Worm (Caenorhabditis elegans) whole organism, L1 larva: ENCODE results near the gene sftb-2.

Source experiments
- C04F5.9 ChIP-seq: sonication (generic microtip); optimal IDR thresholded peaks from 2 replicates; lab custom pipeline; 2016; ENCODE audit warnings: missing genetic modification characterization, missing compliant biosample characterization
- C16A3.4 ChIP-seq: fragments of 150-350 bp; optimal IDR thresholded peaks from 2 replicates; lab custom pipeline; 2014; ENCODE audit warnings: missing biosample characterization, missing genetic modification characterization
- F16B12.6 ChIP-seq: fragments of 150-350 bp; optimal IDR thresholded peaks from 2 replicates; lab custom pipeline; 2014; ENCODE audit warnings: missing biosample characterization, missing genetic modification characterization
- Y116A8C.19 ChIP-seq: sonication (generic microtip); optimal IDR thresholded peaks from 2 replicates; lab custom pipeline; 2016; ENCODE audit warnings: missing compliant biosample characterization, missing genetic modification characterization, borderline replicate concordance
- alr-1 ChIP-seq: fragments of 200-800 bp; sonication (Bioruptor generic); optimal IDR thresholded peaks from 2 replicates; lab custom pipeline; 2018; ENCODE audit warnings: borderline replicate concordance, mild to moderate bottlenecking, missing genetic modification characterization, missing compliant biosample characterization
- aly-2 ChIP-seq: fragments of 150-350 bp; optimal IDR thresholded peaks from 2 replicates; lab custom pipeline; 2014; ENCODE audit warnings: missing biosample characterization, missing genetic modification characterization
- ceh-8 ChIP-seq: fragments of 200-800 bp; sonication (Bioruptor generic); optimal IDR thresholded peaks from 2 replicates; lab custom pipeline; 2018; ENCODE audit warnings: mild to moderate bottlenecking, missing genetic modification characterization, moderate library complexity, missing compliant biosample characterization
- ceh-82 ChIP-seq, 3 experiments: fragments of 150-350 bp in 1 of 3; sonication (generic microtip) in 2 of 3; optimal IDR thresholded peaks; 2 replicates each; lab custom pipeline; 2014 to 2017; ENCODE audit warnings: missing biosample characterization in 3 of 3, missing genetic modification characterization in 3 of 3
- dpl-1 ChIP-seq, 3 experiments: fragments of 150-350 bp in 2 of 3; sonication (generic microtip) in 1 of 3; optimal IDR thresholded peaks; 2 replicates each; lab custom pipeline; 2014 to 2017; ENCODE audit warnings: missing biosample characterization in 3 of 3, missing genetic modification characterization in 3 of 3, missing genetic modification reagents in 3 of 3
- dsc-1 ChIP-seq: sonication (generic microtip); optimal IDR thresholded peaks from 2 replicates; lab custom pipeline; 2016; ENCODE audit warnings: mild to moderate bottlenecking, missing genetic modification characterization, missing compliant biosample characterization
- efl-1 ChIP-seq, 4 experiments: fragments of 150-350 bp; optimal IDR thresholded peaks in 3 of 4; peaks in 1 of 4; 1 replicate in 1 of 4; 2 replicates in 3 of 4; lab custom pipeline; 2014; ENCODE audit warnings: missing biosample characterization in 2 of 4, missing genetic modification characterization in 2 of 4, missing genetic modification reagents in 2 of 4
- egl-13 ChIP-seq: sonication (generic microtip); optimal IDR thresholded peaks from 2 replicates; lab custom pipeline; 2016; ENCODE audit warnings: missing genotype, missing genetic modification reagents, missing genetic modification characterization, missing compliant biosample characterization
- elt-3 ChIP-seq, 6 experiments: fragments of 150-350 bp in 1 of 6; sonication (generic microtip); optimal IDR thresholded peaks; 2 replicates each; lab custom pipeline; 2017 to 2018; ENCODE audit warnings: missing biosample characterization in 6 of 6, missing genetic modification characterization in 6 of 6, inconsistent platforms in 1 of 6
- fkh-10 ChIP-seq: sonication (generic microtip); optimal IDR thresholded peaks from 2 replicates; lab custom pipeline; 2017; ENCODE audit warnings: missing biosample characterization, missing genetic modification reagents, missing genetic modification characterization
- fkh-8 ChIP-seq: sonication (generic microtip); optimal IDR thresholded peaks from 2 replicates; lab custom pipeline; 2016; ENCODE audit warnings: mild to moderate bottlenecking, missing genetic modification characterization, missing compliant biosample characterization
- grh-1 ChIP-seq: fragments of 200-800 bp; sonication (Bioruptor generic); IDR thresholded peaks from 2 replicates; pipeline ENCODE4 v1.3.6; 2022; ENCODE audit warnings: missing genetic modification reagents, missing genetic modification characterization, missing compliant biosample characterization
- irx-1 ChIP-seq: sonication (generic microtip); optimal IDR thresholded peaks from 2 replicates; lab custom pipeline; 2016; ENCODE audit warnings: missing genetic modification characterization, missing compliant biosample characterization
- isw-1 ChIP-seq: fragments of 200-800 bp; sonication (Bioruptor generic); IDR thresholded peaks from 2 replicates; pipeline ENCODE4 v1.3.6; 2022; ENCODE audit warnings: missing genetic modification characterization, missing compliant biosample characterization
- jun-1 ChIP-seq: fragments of 150-350 bp; optimal IDR thresholded peaks from 2 replicates; lab custom pipeline; 2014; ENCODE audit warnings: missing biosample characterization, missing genetic modification reagents, missing genetic modification characterization
- lin-13 ChIP-seq: fragments of 150-350 bp; optimal IDR thresholded peaks from 2 replicates; lab custom pipeline; 2014; ENCODE audit warnings: missing biosample characterization, missing genetic modification reagents, missing genetic modification characterization
- lin-15B ChIP-seq: fragments of 150-350 bp; sonication (generic microtip); optimal IDR thresholded peaks from 3 replicates; lab custom pipeline; 2014; ENCODE audit warnings: missing biosample characterization, missing genetic modification characterization
- lin-35 ChIP-seq, 2 experiments: fragments of 150-350 bp; optimal IDR thresholded peaks; 2 replicates each; lab custom pipeline; 2014; ENCODE audit warnings: missing biosample characterization in 2 of 2, missing genetic modification characterization in 2 of 2, missing genetic modification reagents in 2 of 2
- lsy-2 ChIP-seq, 2 experiments: fragments of 150-350 bp; optimal IDR thresholded peaks; 2 replicates each; lab custom pipeline; 2014; ENCODE audit warnings: missing biosample characterization in 2 of 2, missing genetic modification characterization in 2 of 2
- mab-9 ChIP-seq: fragments of 200-800 bp; sonication (Bioruptor generic); IDR thresholded peaks from 2 replicates; pipeline ENCODE4 v1.3.6; 2022; ENCODE audit warnings: missing genetic modification reagents, missing genetic modification characterization, missing compliant biosample characterization
- mdl-1 ChIP-seq, 2 experiments: fragments of 150-350 bp; optimal IDR thresholded peaks; 2 replicates each; lab custom pipeline; 2014 to 2017; ENCODE audit warnings: missing biosample characterization in 2 of 2, missing genetic modification characterization in 2 of 2, inconsistent platforms in 1 of 2
- mep-1 ChIP-seq: fragments of 150-350 bp; optimal IDR thresholded peaks from 2 replicates; lab custom pipeline; 2014; ENCODE audit warnings: missing biosample characterization, missing genetic modification characterization
- nhr-19 ChIP-seq: fragments of 200-800 bp; sonication (Bioruptor generic); conservative IDR thresholded peaks from 2 replicates; pipeline ENCODE4 v1.3.6; 2022; ENCODE audit warnings: missing genetic modification characterization, missing compliant biosample characterization
- nhr-20 ChIP-seq: sonication (generic microtip); optimal IDR thresholded peaks from 2 replicates; lab custom pipeline; 2016; ENCODE audit warnings: mild to moderate bottlenecking, missing genetic modification characterization, missing compliant biosample characterization
- nhr-237 ChIP-seq: fragments of 150-350 bp; optimal IDR thresholded peaks from 2 replicates; lab custom pipeline; 2014; ENCODE audit warnings: missing biosample characterization, missing genetic modification characterization
- nhr-28 ChIP-seq: fragments of 150-350 bp; optimal IDR thresholded peaks from 2 replicates; lab custom pipeline; 2014; ENCODE audit warnings: missing biosample characterization, missing genetic modification characterization
- nhr-47 ChIP-seq: sonication (generic microtip); optimal IDR thresholded peaks from 2 replicates; lab custom pipeline; 2016; ENCODE audit warnings: mild to moderate bottlenecking, missing genetic modification characterization, moderate library complexity, missing compliant biosample characterization
- nhr-71 ChIP-seq: sonication (generic microtip); optimal IDR thresholded peaks from 2 replicates; lab custom pipeline; 2016; ENCODE audit warnings: mild to moderate bottlenecking, missing genetic modification characterization, moderate library complexity, missing compliant biosample characterization
- nhr-76 ChIP-seq: sonication (generic microtip); optimal IDR thresholded peaks from 2 replicates; lab custom pipeline; 2017; ENCODE audit warnings: missing biosample characterization, missing genetic modification characterization
- nhr-77 ChIP-seq: fragments of 150-350 bp; optimal IDR thresholded peaks from 2 replicates; lab custom pipeline; 2014; ENCODE audit warnings: missing biosample characterization, missing genetic modification characterization
- nhr-90 ChIP-seq: sonication (generic microtip); optimal IDR thresholded peaks from 2 replicates; lab custom pipeline; 2016; ENCODE audit warnings: mild to moderate bottlenecking, missing genetic modification characterization, missing compliant biosample characterization; ENCODE audit not compliant: poor library complexity
- pax-3 ChIP-seq: fragments of 200-800 bp; sonication (Bioruptor generic); optimal IDR thresholded peaks from 2 replicates; lab custom pipeline; 2018; ENCODE audit warnings: mild to moderate bottlenecking, missing genetic modification characterization, moderate library complexity, missing compliant biosample characterization
- snpc-4 ChIP-seq: fragments of 150-350 bp; optimal IDR thresholded peaks from 2 replicates; lab custom pipeline; 2014; ENCODE audit warnings: missing biosample characterization, missing genetic modification characterization
- snu-23 ChIP-seq: sonication (generic microtip); optimal IDR thresholded peaks from 2 replicates; lab custom pipeline; 2016; ENCODE audit warnings: missing genetic modification characterization, missing compliant biosample characterization
- sox-4 ChIP-seq: sonication (generic microtip); optimal IDR thresholded peaks from 2 replicates; lab custom pipeline; 2016; ENCODE audit warnings: missing genetic modification characterization, missing compliant biosample characterization
- sptf-1 ChIP-seq: fragments of 150-350 bp; optimal IDR thresholded peaks from 2 replicates; lab custom pipeline; 2014; ENCODE audit warnings: missing biosample characterization, missing genetic modification characterization
- tbx-2 ChIP-seq: sonication (generic microtip); optimal IDR thresholded peaks from 2 replicates; lab custom pipeline; 2016; ENCODE audit warnings: missing genetic modification characterization, missing compliant biosample characterization
- unc-130 ChIP-seq: fragments of 150-350 bp; optimal IDR thresholded peaks from 2 replicates; lab custom pipeline; 2017; ENCODE audit warnings: missing biosample characterization, missing genetic modification characterization, inconsistent platforms
- unc-62 ChIP-seq: fragments of 150-350 bp; optimal IDR thresholded peaks from 2 replicates; lab custom pipeline; 2014; ENCODE audit warnings: missing biosample characterization, missing genetic modification reagents, missing genetic modification characterization
- unc-86 ChIP-seq: sonication (generic microtip); optimal IDR thresholded peaks from 2 replicates; lab custom pipeline; 2016; ENCODE audit warnings: missing genetic modification characterization, missing compliant biosample characterization
- vab-15 ChIP-seq: sonication (generic microtip); optimal IDR thresholded peaks from 2 replicates; lab custom pipeline; 2017; ENCODE audit warnings: missing genotype, mild to moderate bottlenecking, missing genetic modification characterization, missing compliant biosample characterization
- xbp-1 ChIP-seq: sonication (generic microtip); optimal IDR thresholded peaks from 2 replicates; lab custom pipeline; 2016; ENCODE audit warnings: missing genetic modification characterization, missing compliant biosample characterization
- zip-4 ChIP-seq: fragments of 200-800 bp; sonication (Bioruptor generic); optimal IDR thresholded peaks from 2 replicates; lab custom pipeline; 2018; ENCODE audit warnings: mild to moderate bottlenecking, missing genetic modification characterization, moderate library complexity, missing compliant biosample characterization
- ztf-11 ChIP-seq, 2 experiments: sonication (generic microtip); optimal IDR thresholded peaks; 2 replicates each; lab custom pipeline; 2016 to 2017; ENCODE audit warnings: missing genetic modification characterization in 2 of 2, missing biosample characterization in 1 of 2, missing compliant biosample characterization in 1 of 2
- ztf-4 ChIP-seq: fragments of 150-350 bp; optimal IDR thresholded peaks from 2 replicates; lab custom pipeline; 2014; ENCODE audit warnings: missing biosample characterization, missing genetic modification characterization

sftb-2 gene

ce11 chrV:174520-174919 is 46.5 kb downstream of the sftb-2 start:
- no peak for TF ChIP-seq sptf-1 (tag; lab: Kevin White, UChicago)
- no peak for TF ChIP-seq ztf-4 (tag; lab: Kevin White, UChicago)
- TF ChIP-seq F16B12.6 (tag; lab: Kevin White, UChicago) = no peak

DNA sequence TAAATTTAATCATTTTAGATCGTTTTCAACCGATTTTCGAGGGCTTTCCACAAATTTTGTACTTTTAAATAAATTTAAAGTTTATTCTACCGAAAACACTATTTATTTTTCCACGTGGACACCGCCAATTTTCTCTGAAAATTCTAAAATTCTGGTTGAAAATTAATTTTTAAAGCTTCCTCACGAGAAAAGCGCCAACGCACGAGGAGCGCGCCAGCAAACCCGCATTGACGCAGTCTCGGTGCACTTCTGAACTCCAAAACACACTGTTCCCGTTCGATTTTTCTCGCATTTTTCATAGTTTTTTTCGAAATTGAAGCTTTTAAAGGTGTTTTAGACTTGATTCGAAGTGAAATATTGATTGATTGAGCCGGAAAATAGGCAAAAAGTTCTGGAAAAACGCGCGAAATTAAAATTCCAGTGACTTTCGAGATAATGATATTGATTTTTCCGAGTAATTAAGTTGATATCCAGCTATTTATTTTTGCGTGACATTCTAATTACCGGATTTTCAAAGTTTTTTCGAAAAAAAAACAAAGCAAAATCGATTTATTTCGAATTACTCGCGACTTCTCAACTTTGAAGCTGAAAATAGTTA is 48.9 kb downstream of the sftb-2 start, which contains the start of gene cul-3:
TSS of gene cul-3 (plus strand) at position 548 of the 598 bp plus-strand sequence.
- peak; percentile 77 for TF ChIP-seq snu-23 (GFP tag; lab: Kevin White, UChicago)
- peak; percentile 59 to 79 (median 78) for TF ChIP-seq dpl-1 (GFP tag; optimal IDR thresholded peaks at IDR 0.05; lab: Kevin White, UChicago)
- TF ChIP-seq efl-1 (optimal IDR thresholded peaks at IDR 0.05; lab: Kevin White, UChicago) = peak; percentile 65 to 77
- TF ChIP-seq efl-1 (GFP tag; optimal IDR thresholded peaks at IDR 0.05 in 1 of 2; lab: Kevin White, UChicago) = peak; percentile 77 to 98
- peak; percentile 54 for TF ChIP-seq lin-15B (tag; lab: Kevin White, UChicago)
- TF ChIP-seq fkh-8 (tag; lab: Kevin White, UChicago) = peak; percentile 47
- peak; percentile 78 for TF ChIP-seq tbx-2 (tag; lab: Kevin White, UChicago)
- TF ChIP-seq ceh-8 (GFP tag; lab: Kevin White, UChicago) = no peak
- TF ChIP-seq mdl-1 (tag; optimal IDR thresholded peaks at IDR 0.05; lab: Kevin White, UChicago) = peak in 1 of 2 experiments; percentile 45
- TF ChIP-seq nhr-77 (tag; lab: Kevin White, UChicago) = peak; percentile 32
- TF ChIP-seq grh-1 (GFP tag; lab: Robert Waterston, UW) = peak; percentile 46; the same call in 1 of the 2 replicates
- TF ChIP-seq fkh-10 (GFP tag; lab: Kevin White, UChicago) = peak; percentile 3
- peak; percentile 58 to 77 (median 67) for TF ChIP-seq ceh-82 (tag; optimal IDR thresholded peaks at IDR 0.05; lab: Kevin White, UChicago)
- TF ChIP-seq mab-9 (GFP tag; lab: Robert Waterston, UW) = peak; percentile 10; the same call in 1 of the 2 replicates
- peak; percentile 60 for TF ChIP-seq aly-2
- TF ChIP-seq nhr-47 (tag; lab: Kevin White, UChicago) = peak; percentile 87
- no peak for TF ChIP-seq nhr-237 (tag; lab: Kevin White, UChicago)
- peak; percentile 72 to 77 for TF ChIP-seq lsy-2 (tag; optimal IDR thresholded peaks at IDR 0.05; lab: Kevin White, UChicago)
- TF ChIP-seq elt-3 (tag; optimal IDR thresholded peaks at IDR 0.05; lab: Kevin White, UChicago) = peak in 1 of 6 experiments; percentile 44
- TF ChIP-seq nhr-90 = peak; percentile 71
- TF ChIP-seq nhr-28 (tag; lab: Kevin White, UChicago) = no peak
- TF ChIP-seq irx-1 (tag; lab: Kevin White, UChicago) = peak; percentile 72
- TF ChIP-seq vab-15 (tag; lab: Kevin White, UChicago) = no peak
- TF ChIP-seq egl-13 = peak; percentile 51
- TF ChIP-seq C16A3.4 (tag; lab: Kevin White, UChicago) = peak; percentile 32
- TF ChIP-seq snpc-4 (tag; lab: Kevin White, UChicago) = peak; percentile 57
- peak; percentile 53 for TF ChIP-seq F16B12.6 (tag; lab: Kevin White, UChicago)
- TF ChIP-seq C04F5.9 (tag; lab: Kevin White, UChicago) = peak; percentile 53
- peak; percentile 71 for TF ChIP-seq dsc-1 (tag; lab: Kevin White, UChicago)
- no peak for TF ChIP-seq zip-4 (GFP tag; lab: Kevin White, UChicago)
- peak; percentile 75 to 82 for TF ChIP-seq lin-35 (GFP tag; optimal IDR thresholded peaks at IDR 0.05; lab: Kevin White, UChicago)
- TF ChIP-seq nhr-19 (GFP tag; lab: Robert Waterston, UW) = peak; percentile 64
- no peak for TF ChIP-seq Y116A8C.19 (tag; lab: Kevin White, UChicago)
- peak in 1 of 2 experiments; percentile 11 for TF ChIP-seq ztf-11 (tag; optimal IDR thresholded peaks at IDR 0.05; lab: Kevin White, UChicago)
- TF ChIP-seq unc-130 (tag; lab: Kevin White, UChicago) = peak; percentile 52
- TF ChIP-seq sox-4 (tag; lab: Kevin White, UChicago) = no peak
- peak; percentile 46 for TF ChIP-seq lin-13
- TF ChIP-seq nhr-76 (tag; lab: Kevin White, UChicago) = no peak
- TF ChIP-seq pax-3 = no peak
- TF ChIP-seq nhr-20 = peak; percentile 55
- no peak for TF ChIP-seq alr-1 (tag; lab: Kevin White, UChicago)
- peak; percentile 85 for TF ChIP-seq nhr-71
- TF ChIP-seq jun-1 = peak; percentile 31
- TF ChIP-seq unc-62 (GFP tag; lab: Kevin White, UChicago) = no peak
- peak; percentile 63 for TF ChIP-seq xbp-1 (tag; lab: Kevin White, UChicago)
- peak; percentile 89 for TF ChIP-seq mep-1 (tag; lab: Kevin White, UChicago)
- TF ChIP-seq unc-86 (tag; lab: Kevin White, UChicago) = peak; percentile 66
- TF ChIP-seq isw-1 (GFP tag; lab: Robert Waterston, UW) = peak; percentile 52
